Fruit fly (Drosophila melanogaster) whole organism, embryonic: Measurements from ENCODE around the gene AlaRS-m.
A peak's percentile ranks its signal among the peaks of the same experiment; 100 is the strongest.

Experiments used
- Ada2b ChIP-seq: fragments of 200-800 bp; sonication (Bioruptor generic); IDR thresholded peaks from 2 replicates; pipeline ENCODE4 v1.3.6; 2022; ENCODE audit warnings: missing biosample characterization, missing genetic modification characterization
- Atf-2 ChIP-seq: fragments of 200-800 bp; sonication (Bioruptor generic); optimal IDR thresholded peaks from 2 replicates; lab custom pipeline; 2016; ENCODE audit warnings: missing biosample characterization, missing genetic modification characterization
- CG1024 ChIP-seq: fragments of 200-800 bp; sonication (Bioruptor generic); IDR thresholded peaks from 2 replicates; pipeline ENCODE4 v1.3.6; 2022; ENCODE audit warnings: missing biosample characterization, missing genetic modification characterization
- CG10267 ChIP-seq: fragments of 200-800 bp; sonication (Bioruptor generic); optimal IDR thresholded peaks from 2 replicates; lab custom pipeline; 2018; ENCODE audit warnings: missing biosample characterization, mild to moderate bottlenecking, missing genetic modification characterization, moderate library complexity
- CG10462 ChIP-seq: fragments of 200-800 bp; sonication (Bioruptor generic); optimal IDR thresholded peaks from 2 replicates; lab custom pipeline; 2016; ENCODE audit warnings: missing biosample characterization, missing genetic modification characterization
- CG10959 ChIP-seq: fragments of 200-800 bp; sonication (Bioruptor generic); IDR thresholded peaks from 2 replicates; pipeline ENCODE4 v1.3.6; 2022; ENCODE audit warnings: missing biosample characterization, missing genetic modification characterization
- CG11085 ChIP-seq: fragments of 200-800 bp; sonication (Bioruptor generic); IDR thresholded peaks from 2 replicates; pipeline ENCODE4 v1.3.6; 2022; ENCODE audit warnings: missing biosample characterization, missing genetic modification characterization
- CG11093 ChIP-seq: fragments of 200-800 bp; sonication (Bioruptor generic); IDR thresholded peaks from 3 replicates; pipeline ENCODE4 v1.3.6; 2022; ENCODE audit warnings: missing biosample characterization, missing genetic modification characterization
- CG13287 ChIP-seq: fragments of 200-800 bp; sonication (Bioruptor generic); IDR thresholded peaks from 2 replicates; pipeline ENCODE4 v1.3.6; 2022; ENCODE audit warnings: missing biosample characterization, missing genetic modification characterization; ENCODE audit not compliant: partially characterized antibody
- CG13894 ChIP-seq: fragments of 200-800 bp; sonication (Bioruptor generic); optimal IDR thresholded peaks from 3 replicates; lab custom pipeline; 2018; ENCODE audit warnings: missing biosample characterization, mild to moderate bottlenecking, missing genetic modification characterization, moderate library complexity
- CG14050 ChIP-seq: fragments of 200-800 bp; sonication (Bioruptor generic); IDR thresholded peaks from 3 replicates; pipeline ENCODE4 v1.3.6; 2022; ENCODE audit warnings: missing biosample characterization, missing genetic modification characterization
- CG16813 ChIP-seq: fragments of 200-800 bp; sonication (Bioruptor generic); IDR thresholded peaks from 3 replicates; pipeline ENCODE4 v1.3.6; 2022; ENCODE audit warnings: missing biosample characterization, missing genetic modification characterization; ENCODE audit not compliant: partially characterized antibody
- CG17359 ChIP-seq: fragments of 200-800 bp; sonication (Bioruptor generic); optimal IDR thresholded peaks from 3 replicates; lab custom pipeline; 2018; ENCODE audit warnings: missing biosample characterization, mild to moderate bottlenecking, missing genetic modification characterization, moderate library complexity
- CG1832 ChIP-seq: fragments of 200-800 bp; sonication (Bioruptor generic); optimal IDR thresholded peaks from 2 replicates; lab custom pipeline; 2017; ENCODE audit warnings: missing biosample characterization, mild to moderate bottlenecking, missing genetic modification characterization, inconsistent platforms
- CG18476 ChIP-seq: fragments of 200-800 bp; sonication (Bioruptor generic); optimal IDR thresholded peaks from 2 replicates; lab custom pipeline; 2016; ENCODE audit warnings: missing biosample characterization, mild to moderate bottlenecking, missing genetic modification characterization
- CG34224 ChIP-seq: fragments of 200-800 bp; sonication (Bioruptor generic); IDR thresholded peaks from 3 replicates; pipeline ENCODE4 v1.3.6; 2022; ENCODE audit warnings: missing biosample characterization, missing genetic modification characterization; ENCODE audit not compliant: partially characterized antibody
- CG5245 ChIP-seq: fragments of 200-800 bp; sonication (Bioruptor generic); optimal IDR thresholded peaks from 3 replicates; lab custom pipeline; 2016; ENCODE audit warnings: missing biosample characterization, missing genetic modification characterization
- CG7357 ChIP-seq: fragments of 200-800 bp; sonication (Bioruptor generic); IDR thresholded peaks from 3 replicates; pipeline ENCODE4 v1.3.6; 2022; ENCODE audit warnings: missing biosample characterization, missing genetic modification characterization
- CG7556 ChIP-seq: fragments of 200-800 bp; sonication (Bioruptor generic); optimal IDR thresholded peaks from 2 replicates; lab custom pipeline; 2017; ENCODE audit warnings: missing biosample characterization, mild to moderate bottlenecking, missing genetic modification characterization
- CG7786 ChIP-seq: fragments of 200-800 bp; sonication (Bioruptor generic); optimal IDR thresholded peaks from 2 replicates; lab custom pipeline; 2016; ENCODE audit warnings: missing biosample characterization, missing genetic modification characterization
- D19B ChIP-seq: fragments of 200-800 bp; sonication (Bioruptor generic); optimal IDR thresholded peaks from 2 replicates; lab custom pipeline; 2017; ENCODE audit warnings: missing biosample characterization, mild to moderate bottlenecking, missing genetic modification characterization
- Gsc ChIP-seq: fragments of 200-800 bp; sonication (Bioruptor generic); IDR thresholded peaks from 2 replicates; pipeline ENCODE4 v1.3.6; 2022; ENCODE audit warnings: missing biosample characterization, missing genetic modification characterization
- Gug ChIP-seq: fragments of 200-800 bp; sonication (Bioruptor generic); IDR thresholded peaks from 4 replicates; pipeline ENCODE4 v1.3.6; 2022; ENCODE audit warnings: missing biosample characterization, missing genetic modification characterization
- Hand ChIP-seq: fragments of 200-800 bp; sonication (Bioruptor generic); optimal IDR thresholded peaks from 2 replicates; lab custom pipeline; 2017; ENCODE audit warnings: mild to moderate bottlenecking, missing biosample characterization, missing genetic modification reagents, missing genetic modification characterization
- Hr51 ChIP-seq, 2 experiments: fragments of 200-800 bp; sonication (Bioruptor generic); optimal IDR thresholded peaks; 2 replicates in 1 of 2; 3 replicates in 1 of 2; lab custom pipeline; 2016 to 2018; ENCODE audit warnings: missing biosample characterization in 2 of 2, missing genetic modification characterization in 2 of 2, mild to moderate bottlenecking in 1 of 2, moderate library complexity in 1 of 2
- Jarid2 ChIP-seq: fragments of 200-800 bp; sonication (Bioruptor generic); optimal IDR thresholded peaks from 3 replicates; lab custom pipeline; 2017; ENCODE audit warnings: mild to moderate bottlenecking, missing biosample characterization, missing genetic modification reagents, missing genetic modification characterization
- Mes4 ChIP-seq: fragments of 200-800 bp; sonication (Bioruptor generic); optimal IDR thresholded peaks from 2 replicates; lab custom pipeline; 2016; ENCODE audit warnings: missing biosample characterization, missing genetic modification characterization
- NC2α ChIP-seq: fragments of 200-800 bp; sonication (Bioruptor generic); optimal IDR thresholded peaks from 2 replicates; lab custom pipeline; 2016; ENCODE audit warnings: missing biosample characterization, missing genetic modification characterization
- NfI ChIP-seq: fragments of 200-800 bp; sonication (Bioruptor generic); optimal IDR thresholded peaks from 3 replicates; lab custom pipeline; 2018; ENCODE audit warnings: missing biosample characterization, mild to moderate bottlenecking, missing genetic modification characterization, moderate library complexity
- PHDP ChIP-seq: fragments of 200-800 bp; sonication (Bioruptor generic); optimal IDR thresholded peaks from 3 replicates; lab custom pipeline; 2018; ENCODE audit warnings: missing biosample characterization, mild to moderate bottlenecking, missing genetic modification characterization, moderate library complexity
- Side ChIP-seq: fragments of 200-800 bp; sonication (Bioruptor generic); optimal IDR thresholded peaks from 2 replicates; lab custom pipeline; 2016; ENCODE audit warnings: missing biosample characterization, missing genetic modification characterization
- Six4 ChIP-seq: fragments of 200-800 bp; sonication (Bioruptor generic); optimal IDR thresholded peaks from 2 replicates; lab custom pipeline; 2016; ENCODE audit warnings: missing biosample characterization, missing genetic modification characterization
- Ssrp ChIP-seq: fragments of 200-800 bp; sonication (Bioruptor generic); optimal IDR thresholded peaks from 2 replicates; lab custom pipeline; 2018; ENCODE audit warnings: missing biosample characterization, mild to moderate bottlenecking, missing genetic modification characterization, moderate library complexity
- Trl ChIP-seq, 3 experiments: fragments of >200 bp in 2 of 3; fragments of 200-800 bp in 1 of 3; sonication (Bioruptor generic) in 1 of 3; optimal IDR thresholded peaks; 2 replicates in 1 of 3; 3 replicates in 2 of 3; lab custom pipeline; 2016 to 2017; ENCODE audit warnings: missing biosample characterization in 1 of 3, missing genetic modification characterization in 1 of 3
- YL-1 ChIP-seq: fragments of 200-800 bp; sonication (Bioruptor generic); optimal IDR thresholded peaks from 3 replicates; lab custom pipeline; 2017; ENCODE audit warnings: missing biosample characterization, mild to moderate bottlenecking, missing genetic modification characterization
- bab2 ChIP-seq: fragments of 200-800 bp; sonication (Bioruptor generic); optimal IDR thresholded peaks from 2 replicates; lab custom pipeline; 2016; ENCODE audit warnings: missing biosample characterization, missing genetic modification characterization
- br ChIP-seq: fragments of >200 bp; optimal IDR thresholded peaks from 2 replicates; lab custom pipeline; 2017
- exex ChIP-seq: fragments of 200-800 bp; sonication (Bioruptor generic); optimal IDR thresholded peaks from 4 replicates; lab custom pipeline; 2018; ENCODE audit warnings: missing biosample characterization, mild to moderate bottlenecking, missing genetic modification characterization, moderate library complexity
- gcm ChIP-seq: fragments of 200-800 bp; sonication (Bioruptor generic); optimal IDR thresholded peaks from 2 replicates; lab custom pipeline; 2019; ENCODE audit warnings: missing biosample characterization, mild to moderate bottlenecking, missing genetic modification characterization, moderate library complexity
- hb ChIP-seq: fragments of 200-800 bp; sonication (Bioruptor generic); IDR thresholded peaks from 3 replicates; pipeline ENCODE4 v1.3.6; 2022; ENCODE audit warnings: missing biosample characterization, missing genetic modification characterization; ENCODE audit not compliant: partially characterized antibody
- odd ChIP-seq: fragments of 200-800 bp; sonication (Bioruptor generic); optimal IDR thresholded peaks from 2 replicates; lab custom pipeline; 2017; ENCODE audit warnings: missing biosample characterization, mild to moderate bottlenecking, missing genetic modification characterization
- pfk ChIP-seq: fragments of 200-800 bp; sonication (Bioruptor generic); optimal IDR thresholded peaks from 2 replicates; lab custom pipeline; 2018; ENCODE audit warnings: missing biosample characterization, mild to moderate bottlenecking, missing genetic modification characterization, moderate library complexity
- sima ChIP-seq: fragments of 200-800 bp; sonication (Bioruptor generic); optimal IDR thresholded peaks from 2 replicates; lab custom pipeline; 2016; ENCODE audit warnings: missing biosample characterization, missing genetic modification characterization
- sisA ChIP-seq: fragments of 200-800 bp; sonication (Bioruptor generic); IDR thresholded peaks from 2 replicates; pipeline ENCODE4 v1.3.6; 2022; ENCODE audit warnings: missing biosample characterization, missing genetic modification characterization
- tio ChIP-seq: fragments of 200-800 bp; sonication (Bioruptor generic); optimal IDR thresholded peaks from 2 replicates; lab custom pipeline; 2017; ENCODE audit warnings: missing biosample characterization, missing genetic modification characterization, inconsistent platforms
- trem ChIP-seq: fragments of 200-800 bp; optimal IDR thresholded peaks from 3 replicates; lab custom pipeline; 2019; ENCODE audit warnings: missing biosample characterization, mild to moderate bottlenecking, missing genetic modification characterization, moderate library complexity
- trh ChIP-seq: fragments of 200-800 bp; sonication (Bioruptor generic); optimal IDR thresholded peaks from 2 replicates; lab custom pipeline; 2016; ENCODE audit warnings: missing biosample characterization, missing genetic modification characterization
- zfh1 ChIP-seq: fragments of 200-800 bp; sonication (Bioruptor generic); IDR thresholded peaks from 3 replicates; pipeline ENCODE4 v1.3.6; 2022; ENCODE audit warnings: missing biosample characterization, missing genetic modification characterization
- zfh2 ChIP-seq: fragments of 200-800 bp; sonication (Bioruptor generic); optimal IDR thresholded peaks from 2 replicates; lab custom pipeline; 2016; ENCODE audit warnings: missing biosample characterization, missing genetic modification characterization

The AlaRS-m gene

dm6 chr3L:5154917-5155613 is 9.2 kb downstream of the AlaRS-m start (continued):
- TF ChIP-seq CG13287 (GFP tag; lab: Robert Waterston, UW) (no peak), br (lab: Kevin White, UChicago) (no peak), bab2 (peak; percentile 69), CG16813 (GFP tag; lab: Robert Waterston, UW) (no peak), Six4 (GFP tag; lab: Kevin White, UChicago) (peak; percentile 53), Ssrp (tag; lab: Kevin White, UChicago) (peak; percentile 58), Gsc (GFP tag; lab: Robert Waterston, UW) (no peak), CG13894 (peak; percentile 86), CG11085 (GFP tag; lab: Robert Waterston, UW) (peak; percentile 69; the same call in 1 of the 2 replicates), Mes4 (GFP tag; lab: Kevin White, UChicago) (peak; percentile 30), CG10462 (GFP tag; lab: Kevin White, UChicago) (peak; percentile 36), Side (peak; percentile 77), PHDP (tag; lab: Kevin White, UChicago) (peak; percentile 77), Trl (optimal IDR thresholded peaks at IDR 0.05; lab: Kevin White, UChicago) (no peak), Trl (GFP tag; optimal IDR thresholded peaks at IDR 0.05; lab: Kevin White, UChicago) (peak; percentile 71), D19B (GFP tag; lab: Kevin White, UChicago) (peak; percentile 51), CG5245 (GFP tag; lab: Kevin White, UChicago) (peak; percentile 53), exex (tag; lab: Kevin White, UChicago) (peak; percentile 52), NC2α (peak; percentile 12), sisA (GFP tag; lab: Robert Waterston, UW) (peak; percentile 82; the same call in 1 of the 2 replicates), CG10267 (peak; percentile 55), CG17359 (tag; lab: Kevin White, UChicago) (peak; percentile 83), CG7556 (GFP tag; lab: Kevin White, UChicago) (peak; percentile 88), CG10959 (GFP tag; lab: Robert Waterston, UW) (peak; percentile 51), gcm (GFP tag; lab: Kevin White, UChicago) (peak; percentile 49), zfh1 (GFP tag; lab: Robert Waterston, UW) (peak; percentile 86), hb (GFP tag; lab: Robert Waterston, UW) (no peak), YL-1 (GFP tag; lab: Kevin White, UChicago) (no peak), trh (GFP tag; lab: Kevin White, UChicago) (peak; percentile 0), CG14050 (peak; percentile 61; the same call in 2 of the 3 replicates), odd (GFP tag; lab: Kevin White, UChicago) (peak; percentile 45), CG18476 (GFP tag; lab: Kevin White, UChicago) (peak; percentile 48), Hr51 (GFP tag; optimal IDR thresholded peaks at IDR 0.05; lab: Kevin White, UChicago) (peak; percentile 54 to 85), trem (tag; lab: Kevin White, UChicago) (no peak), Ada2b (GFP tag; lab: Robert Waterston, UW) (peak; percentile 84), sima (peak; percentile 7), CG1832 (GFP tag; lab: Kevin White, UChicago) (no peak), tio (GFP tag; lab: Kevin White, UChicago) (no peak), zfh2 (GFP tag; lab: Kevin White, UChicago) (peak; percentile 72), Hand (GFP tag; lab: Kevin White, UChicago) (peak; percentile 84), CG7357 (no peak; the same call in 1 of the 3 replicates), Jarid2 (GFP tag; lab: Kevin White, UChicago) (no peak), pfk (no peak), Atf-2 (GFP tag; lab: Kevin White, UChicago) (peak; percentile 51), CG1024 (GFP tag; lab: Robert Waterston, UW) (peak; percentile 56; the same call in 1 of the 2 replicates), CG34224 (GFP tag; lab: Robert Waterston, UW) (no peak), CG11093 (peak; percentile 55; the same call in 1 of the 3 replicates), NfI (GFP tag; lab: Kevin White, UChicago) (peak; percentile 61), CG7786 (GFP tag; lab: Kevin White, UChicago) (peak; percentile 79), Gug (peak; percentile 68)
